Worm (Caenorhabditis elegans) whole organism, L3 larva: ENCODE measurements around the gene clec-21.
"Not testable (repeated sequence)": the region's sequence is repeated elsewhere in the genome, so short reads cannot be mapped to it uniquely, and the experiment has no call there.

Experiments
- R02D3.7 ChIP-seq: fragments of 150-350 bp; optimal IDR thresholded peaks from 2 replicates; lab custom pipeline; 2014; ENCODE audit warnings: missing biosample characterization, missing genetic modification characterization
- ceh-82 ChIP-seq: fragments of 150-350 bp; optimal IDR thresholded peaks from 2 replicates; lab custom pipeline; 2014; ENCODE audit warnings: missing biosample characterization, missing genetic modification characterization
- lin-39 ChIP-seq: fragments of 150-350 bp; optimal IDR thresholded peaks from 2 replicates; lab custom pipeline; 2018; ENCODE audit warnings: missing biosample characterization, missing genetic modification reagents, missing genetic modification characterization
- nhr-237 ChIP-seq: fragments of 150-350 bp; optimal IDR thresholded peaks from 2 replicates; lab custom pipeline; 2014; ENCODE audit warnings: missing biosample characterization, missing genetic modification characterization
- unc-39 ChIP-seq: sonication (generic microtip); optimal IDR thresholded peaks from 4 replicates; lab custom pipeline; 2017; ENCODE audit warnings: missing biosample characterization, missing genetic modification characterization
- unc-62 ChIP-seq: fragments of 150-350 bp; sonication (generic microtip); optimal IDR thresholded peaks from 4 replicates; lab custom pipeline; 2014; ENCODE audit warnings: missing biosample characterization, missing genetic modification reagents, missing genetic modification characterization
- zag-1 ChIP-seq: fragments of 150-350 bp; optimal IDR thresholded peaks from 2 replicates; lab custom pipeline; 2014; ENCODE audit warnings: missing biosample characterization, missing genetic modification characterization
- ztf-11 ChIP-seq: fragments of 150-350 bp; optimal IDR thresholded peaks from 2 replicates; lab custom pipeline; 2014; ENCODE audit warnings: missing biosample characterization, missing genetic modification characterization
- ztf-4 ChIP-seq: fragments of 150-350 bp; optimal IDR thresholded peaks from 2 replicates; lab custom pipeline; 2014; ENCODE audit warnings: missing biosample characterization, missing genetic modification characterization

ce11 chrII:1632216-1632615, 48.2 kb upstream of the clec-21 start, which contains the start of gene C08E3.13:
- not testable (repeated sequence) for TF ChIP-seq unc-39 (tag; lab: Kevin White, UChicago); nhr-237 (tag; lab: Kevin White, UChicago); lin-39 (tag; lab: Kevin White, UChicago); ceh-82 (tag; lab: Kevin White, UChicago); R02D3.7 (tag; lab: Kevin White, UChicago); zag-1; ztf-4; ztf-11; unc-62 (GFP tag; lab: Kevin White, UChicago)
